Fruit fly (Drosophila melanogaster) whole organism, prepupa: ENCODE results near the gene Cyp6d4.
A peak's percentile ranks its signal among the peaks of the same experiment; 100 is the strongest.

Experiments used
- Blimp-1 ChIP-seq: fragments of 200-800 bp; sonication (Bioruptor generic); optimal IDR thresholded peaks from 3 replicates; lab custom pipeline; 2017; ENCODE audit warnings: missing biosample characterization, missing genetic modification characterization, mild to moderate bottlenecking, moderate library complexity, missing genetic modification reagents
- CG10631 ChIP-seq: fragments of 200-800 bp; sonication (Bioruptor generic); optimal IDR thresholded peaks from 2 replicates; lab custom pipeline; 2016; ENCODE audit warnings: missing biosample characterization, missing genetic modification characterization
- CG11294 ChIP-seq: fragments of 200-800 bp; sonication (Bioruptor generic); IDR thresholded peaks from 2 replicates; pipeline ENCODE4 v1.3.6; 2022; ENCODE audit warnings: missing biosample characterization, missing genetic modification characterization
- CG11762 ChIP-seq: fragments of 200-800 bp; sonication (Bioruptor generic); optimal IDR thresholded peaks from 3 replicates; lab custom pipeline; 2016; ENCODE audit warnings: missing biosample characterization, missing genetic modification characterization; ENCODE audit not compliant: insufficient read depth
- CG15336 ChIP-seq: fragments of 200-800 bp; sonication (Bioruptor generic); IDR thresholded peaks from 2 replicates; pipeline ENCODE4 v1.3.6; 2022; ENCODE audit warnings: missing biosample characterization, missing genetic modification characterization
- CG31627 ChIP-seq: fragments of 200-800 bp; sonication (Bioruptor generic); optimal IDR thresholded peaks from 3 replicates; lab custom pipeline; 2016; ENCODE audit warnings: missing biosample characterization, missing genetic modification characterization
- CG32006 ChIP-seq: fragments of 200-800 bp; sonication (Bioruptor generic); optimal IDR thresholded peaks from 3 replicates; lab custom pipeline; 2017; ENCODE audit warnings: missing biosample characterization, mild to moderate bottlenecking, missing genetic modification characterization
- CG34406 ChIP-seq: fragments of 200-800 bp; sonication (Bioruptor generic); optimal IDR thresholded peaks from 3 replicates; lab custom pipeline; 2016; ENCODE audit warnings: missing biosample characterization, missing genetic modification characterization
- CG3919 ChIP-seq: fragments of 200-800 bp; sonication (Bioruptor generic); optimal IDR thresholded peaks from 3 replicates; lab custom pipeline; 2016; ENCODE audit warnings: missing biosample characterization, missing genetic modification characterization
- CG4318 ChIP-seq: fragments of 200-800 bp; sonication (Bioruptor generic); optimal IDR thresholded peaks from 3 replicates; lab custom pipeline; 2017; ENCODE audit warnings: missing biosample characterization, mild to moderate bottlenecking, missing genetic modification characterization
- CG6163 ChIP-seq: fragments of 200-800 bp; sonication (Bioruptor generic); IDR thresholded peaks from 3 replicates; pipeline ENCODE4 v1.3.6; 2022; ENCODE audit warnings: missing biosample characterization, missing genetic modification characterization
- CG6276 ChIP-seq: fragments of 200-800 bp; sonication (Bioruptor generic); optimal IDR thresholded peaks from 2 replicates; lab custom pipeline; 2017; ENCODE audit warnings: missing biosample characterization, mild to moderate bottlenecking, missing genetic modification characterization
- CG6792 ChIP-seq: fragments of 200-800 bp; sonication (Bioruptor generic); optimal IDR thresholded peaks from 3 replicates; lab custom pipeline; 2016; ENCODE audit warnings: missing biosample characterization, missing genetic modification characterization
- CG6808 ChIP-seq: fragments of 200-800 bp; sonication (Bioruptor generic); optimal IDR thresholded peaks from 3 replicates; lab custom pipeline; 2017; ENCODE audit warnings: missing biosample characterization, missing genetic modification characterization, mild to moderate bottlenecking, moderate library complexity, missing genetic modification reagents
- CG6854 ChIP-seq: fragments of 200-800 bp; sonication (Bioruptor generic); optimal IDR thresholded peaks from 2 replicates; lab custom pipeline; 2017; ENCODE audit warnings: missing biosample characterization, mild to moderate bottlenecking, missing genetic modification characterization
- CG7368 ChIP-seq: fragments of 200-800 bp; sonication (Bioruptor generic); optimal IDR thresholded peaks from 3 replicates; lab custom pipeline; 2016; ENCODE audit warnings: missing biosample characterization, missing genetic modification characterization
- CG8119 ChIP-seq: fragments of 200-800 bp; sonication (Bioruptor generic); IDR thresholded peaks from 3 replicates; pipeline ENCODE4 v1.3.6; 2022; ENCODE audit warnings: missing biosample characterization, missing genetic modification characterization
- CG8319 ChIP-seq: fragments of 200-800 bp; sonication (Bioruptor generic); optimal IDR thresholded peaks from 3 replicates; lab custom pipeline; 2016; ENCODE audit warnings: missing biosample characterization, missing genetic modification characterization
- CG8632 ChIP-seq: fragments of 200-800 bp; sonication (Bioruptor generic); optimal IDR thresholded peaks from 3 replicates; lab custom pipeline; 2016; ENCODE audit warnings: missing biosample characterization, missing genetic modification characterization
- CG9139 ChIP-seq: fragments of 200-800 bp; sonication (Bioruptor generic); optimal IDR thresholded peaks from 3 replicates; lab custom pipeline; 2017; ENCODE audit warnings: missing biosample characterization, mild to moderate bottlenecking, missing genetic modification characterization
- Eip75B ChIP-seq: fragments of 200-800 bp; sonication (Bioruptor generic); optimal IDR thresholded peaks from 3 replicates; lab custom pipeline; 2016; ENCODE audit warnings: missing biosample characterization, missing genetic modification characterization
- Eip78C ChIP-seq: fragments of 200-800 bp; sonication (Bioruptor generic); peaks from one replicate; lab custom pipeline; 2016; ENCODE audit warnings: missing biosample characterization, missing genetic modification characterization
- Ets21C ChIP-seq: fragments of 200-800 bp; sonication (Bioruptor generic); optimal IDR thresholded peaks from 3 replicates; lab custom pipeline; 2016; ENCODE audit warnings: missing biosample characterization, missing genetic modification characterization
- Gug ChIP-seq: fragments of 200-800 bp; sonication (Bioruptor generic); IDR thresholded peaks from 2 replicates; pipeline ENCODE4 v1.3.6; 2022; ENCODE audit warnings: missing biosample characterization, missing genetic modification characterization
- Hr38 ChIP-seq: sonication (Bioruptor generic); optimal IDR thresholded peaks from 2 replicates; lab custom pipeline; 2016; ENCODE audit warnings: missing biosample characterization, missing genetic modification characterization
- Hr39 ChIP-seq: fragments of 200-800 bp; sonication (Bioruptor generic); optimal IDR thresholded peaks from 2 replicates; lab custom pipeline; 2016; ENCODE audit warnings: missing biosample characterization, missing genetic modification characterization
- Hr4 ChIP-seq: fragments of 200-800 bp; sonication (Bioruptor generic); optimal IDR thresholded peaks from 3 replicates; lab custom pipeline; 2016; ENCODE audit warnings: missing biosample characterization, missing genetic modification characterization
- Lpt ChIP-seq: fragments of 200-800 bp; sonication (Bioruptor generic); optimal IDR thresholded peaks from 3 replicates; lab custom pipeline; 2016; ENCODE audit warnings: missing biosample characterization, missing genetic modification characterization
- OdsH ChIP-seq: fragments of 200-800 bp; sonication (Bioruptor generic); optimal IDR thresholded peaks from 3 replicates; lab custom pipeline; 2016; ENCODE audit warnings: missing biosample characterization, missing genetic modification characterization
- Smox ChIP-seq: fragments of 200-800 bp; sonication (Bioruptor generic); optimal IDR thresholded peaks from 3 replicates; lab custom pipeline; 2016; ENCODE audit warnings: missing biosample characterization, missing genetic modification characterization
- Sox14 ChIP-seq: fragments of 200-800 bp; sonication (Bioruptor generic); optimal IDR thresholded peaks from 3 replicates; lab custom pipeline; 2016; ENCODE audit warnings: missing biosample characterization, missing genetic modification characterization
- achi ChIP-seq: fragments of 200-800 bp; sonication (Bioruptor generic); optimal IDR thresholded peaks from 3 replicates; lab custom pipeline; 2016; ENCODE audit warnings: missing biosample characterization, missing genetic modification characterization
- acj6 ChIP-seq: fragments of 200-800 bp; sonication (Bioruptor generic); optimal IDR thresholded peaks from 3 replicates; lab custom pipeline; 2016; ENCODE audit warnings: missing biosample characterization, missing genetic modification characterization
- cyc ChIP-seq: fragments of 200-800 bp; sonication (Bioruptor generic); optimal IDR thresholded peaks from 3 replicates; lab custom pipeline; 2016; ENCODE audit warnings: missing biosample characterization, missing genetic modification characterization
- dac ChIP-seq: fragments of 200-800 bp; sonication (Bioruptor generic); optimal IDR thresholded peaks from 2 replicates; lab custom pipeline; 2017; ENCODE audit warnings: missing biosample characterization, mild to moderate bottlenecking, missing genetic modification characterization
- dsx ChIP-seq: fragments of 200-800 bp; optimal IDR thresholded peaks from 3 replicates; lab custom pipeline; 2019; ENCODE audit warnings: missing biosample characterization, mild to moderate bottlenecking, missing genetic modification characterization, moderate library complexity; ENCODE audit not compliant: poor library complexity, severe bottlenecking
- eg ChIP-seq: fragments of 200-800 bp; sonication (Bioruptor generic); IDR thresholded peaks from 3 replicates; pipeline ENCODE4 v1.3.6; 2022; ENCODE audit warnings: missing biosample characterization, missing genetic modification characterization
- fd59A ChIP-seq: fragments of 200-800 bp; sonication (Bioruptor generic); optimal IDR thresholded peaks from 2 replicates; lab custom pipeline; 2017; ENCODE audit warnings: missing biosample characterization, mild to moderate bottlenecking, missing genetic modification characterization, missing genetic modification reagents
- fd85E ChIP-seq: fragments of 200-800 bp; sonication (Bioruptor generic); optimal IDR thresholded peaks from 3 replicates; lab custom pipeline; 2016; ENCODE audit warnings: missing biosample characterization, missing genetic modification characterization
- lz ChIP-seq: fragments of 200-800 bp; sonication (Bioruptor generic); optimal IDR thresholded peaks from 3 replicates; lab custom pipeline; 2016; ENCODE audit warnings: missing biosample characterization, missing genetic modification characterization
- net ChIP-seq: fragments of 200-800 bp; sonication (Bioruptor generic); optimal IDR thresholded peaks from 3 replicates; lab custom pipeline; 2016; ENCODE audit warnings: missing biosample characterization, missing genetic modification characterization
- pdm3 ChIP-seq: fragments of 200-800 bp; sonication (Bioruptor generic); optimal IDR thresholded peaks from 3 replicates; lab custom pipeline; 2016; ENCODE audit warnings: missing biosample characterization, missing genetic modification characterization
- salr ChIP-seq, 2 experiments: fragments of 200-800 bp; sonication (Bioruptor generic); optimal IDR thresholded peaks; 3 replicates each; lab custom pipeline; 2016 to 2018; ENCODE audit warnings: missing biosample characterization in 2 of 2, missing genetic modification characterization in 2 of 2, mild to moderate bottlenecking in 1 of 2
- spab ChIP-seq: fragments of 200-800 bp; sonication (Bioruptor generic); optimal IDR thresholded peaks from 2 replicates; lab custom pipeline; 2017; ENCODE audit warnings: missing biosample characterization, mild to moderate bottlenecking, missing genetic modification characterization, missing genetic modification reagents
- ss ChIP-seq, 2 experiments: fragments of 200-800 bp; sonication (Bioruptor generic); optimal IDR thresholded peaks; 2 replicates in 1 of 2; 3 replicates in 1 of 2; lab custom pipeline; 2017 to 2018; ENCODE audit warnings: mild to moderate bottlenecking in 2 of 2, missing biosample characterization in 2 of 2, missing genetic modification characterization in 2 of 2, moderate library complexity in 1 of 2
- topi ChIP-seq: fragments of 200-800 bp; sonication (Bioruptor generic); optimal IDR thresholded peaks from 3 replicates; lab custom pipeline; 2016; ENCODE audit warnings: missing biosample characterization, missing genetic modification characterization
- vri ChIP-seq: fragments of 200-800 bp; sonication (Bioruptor generic); optimal IDR thresholded peaks from 3 replicates; lab custom pipeline; 2016; ENCODE audit warnings: missing biosample characterization, mild to moderate bottlenecking, missing genetic modification characterization

The Cyp6d4 gene

DNA sequence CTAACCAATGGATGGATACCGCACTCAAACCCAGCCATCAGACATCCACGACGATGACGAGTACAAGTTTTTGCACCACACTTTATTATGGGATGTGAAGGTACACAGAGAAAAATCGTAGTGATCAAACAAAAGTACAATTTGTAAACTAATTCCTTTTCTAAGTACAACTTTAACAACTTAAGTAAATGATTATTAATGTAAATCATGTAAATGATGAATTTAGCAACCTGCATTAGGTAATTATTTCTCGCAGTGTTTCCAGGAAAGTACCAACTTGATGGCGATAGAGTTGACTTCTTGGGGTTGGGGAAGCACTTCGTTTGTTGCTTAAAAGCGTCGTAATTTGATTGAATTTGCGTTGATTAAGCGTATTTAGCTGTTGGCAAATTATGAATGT is 35.0 kb upstream of the Cyp6d4 start (continued):
- TF ChIP-seq achi (GFP tag; lab: Kevin White, UChicago) (peak; percentile 75), Ets21C (GFP tag; lab: Kevin White, UChicago) (no peak), Smox (peak; percentile 22), Blimp-1 (no peak), Gug (GFP tag; lab: Robert Waterston, UW) (no peak), dsx (GFP tag; lab: Kevin White, UChicago) (no peak), CG4318 (GFP tag; lab: Kevin White, UChicago) (peak; percentile 62), ss (GFP tag; optimal IDR thresholded peaks at IDR 0.05; lab: Kevin White, UChicago) (no peak), CG6808 (GFP tag; lab: Kevin White, UChicago) (no peak), dac (GFP tag; lab: Kevin White, UChicago) (no peak), CG8119 (GFP tag; lab: Robert Waterston, UW) (peak; percentile 90), CG8319 (GFP tag; lab: Kevin White, UChicago) (no peak), cyc (GFP tag; lab: Kevin White, UChicago) (no peak), CG9139 (GFP tag; lab: Kevin White, UChicago) (no peak), CG11762 (GFP tag; lab: Kevin White, UChicago) (no peak)

DNA sequence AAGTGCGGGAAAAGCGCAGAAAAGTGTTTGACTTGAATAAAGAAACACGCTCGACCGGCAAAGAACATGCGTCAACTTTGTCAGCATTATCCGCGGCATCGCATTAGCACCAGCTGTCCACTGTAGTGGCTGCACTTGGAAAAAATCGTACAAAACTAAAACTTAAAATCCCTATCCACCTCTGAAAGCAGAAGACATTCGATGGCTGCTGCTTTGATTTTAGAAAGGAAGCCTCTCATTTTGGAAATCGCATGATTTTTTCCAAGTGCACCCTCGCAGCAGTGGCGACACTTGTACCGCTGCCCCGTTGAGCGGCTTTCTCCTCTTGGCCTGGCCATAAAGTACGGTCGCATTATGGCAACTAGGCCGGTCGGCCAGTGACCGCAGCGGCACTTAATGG is 33.8 kb upstream of the Cyp6d4 start:
- TF ChIP-seq CG8632 (GFP tag; lab: Kevin White, UChicago), result peak; percentile 26
- peak; percentile 67 for TF ChIP-seq CG3919
- TF ChIP-seq CG11294, result peak; percentile 65
- peak in 1 of 2 experiments; percentile 69 for TF ChIP-seq salr (GFP tag; optimal IDR thresholded peaks at IDR 0.05; lab: Kevin White, UChicago)
- TF ChIP-seq OdsH (GFP tag; lab: Kevin White, UChicago), result peak; percentile 75
- peak; percentile 94 for TF ChIP-seq CG32006 (GFP tag; lab: Kevin White, UChicago)
- TF ChIP-seq Hr39 (GFP tag; lab: Kevin White, UChicago), result peak; percentile 13
- peak; percentile 70 for TF ChIP-seq achi (GFP tag; lab: Kevin White, UChicago)
- peak; percentile 71 for TF ChIP-seq CG6276 (GFP tag; lab: Kevin White, UChicago)
- no peak for TF ChIP-seq Ets21C (GFP tag; lab: Kevin White, UChicago)
- peak; percentile 83 for TF ChIP-seq eg (GFP tag; lab: Robert Waterston, UW)
- peak; percentile 38 for TF ChIP-seq CG34406
- peak; percentile 86 for TF ChIP-seq CG4318 (GFP tag; lab: Kevin White, UChicago)
- TF ChIP-seq CG6854 (GFP tag; lab: Kevin White, UChicago), result no peak
- peak; percentile 84 for TF ChIP-seq CG6163 (GFP tag; lab: Robert Waterston, UW)
- TF ChIP-seq Eip78C (GFP tag; lab: Kevin White, UChicago), result peak; percentile 87
- TF ChIP-seq spab (GFP tag; lab: Kevin White, UChicago), result no peak
- TF ChIP-seq CG11762 (GFP tag; lab: Kevin White, UChicago), result peak; percentile 5
- peak; percentile 87 for TF ChIP-seq dac (GFP tag; lab: Kevin White, UChicago)
- peak; percentile 20 for TF ChIP-seq Eip75B (GFP tag; lab: Kevin White, UChicago)
- TF ChIP-seq dsx (GFP tag; lab: Kevin White, UChicago), result no peak
- peak; percentile 49 for TF ChIP-seq CG6792 (GFP tag; lab: Kevin White, UChicago)
- TF ChIP-seq fd59A (GFP tag; lab: Kevin White, UChicago), result peak; percentile 12
- TF ChIP-seq CG10631 (GFP tag; lab: Kevin White, UChicago), result peak; percentile 56
- TF ChIP-seq CG7368 (GFP tag; lab: Kevin White, UChicago), result peak; percentile 48
- peak; percentile 66 for TF ChIP-seq acj6 (GFP tag; lab: Kevin White, UChicago)
- no peak for TF ChIP-seq Smox
- peak; percentile 90 for TF ChIP-seq CG15336
- peak; percentile 1 for TF ChIP-seq topi (GFP tag; lab: Kevin White, UChicago)
- TF ChIP-seq CG31627 (GFP tag; lab: Kevin White, UChicago), result peak; percentile 30
- TF ChIP-seq vri, result no peak
- TF ChIP-seq Lpt (GFP tag; lab: Kevin White, UChicago), result peak; percentile 61
- peak; percentile 10 for TF ChIP-seq lz (GFP tag; lab: Kevin White, UChicago)
- TF ChIP-seq Sox14 (GFP tag; lab: Kevin White, UChicago), result peak; percentile 59
- TF ChIP-seq CG8319 (GFP tag; lab: Kevin White, UChicago), result no peak
- TF ChIP-seq fd85E (GFP tag; lab: Kevin White, UChicago), result no peak
- TF ChIP-seq pdm3 (GFP tag; lab: Kevin White, UChicago), result peak; percentile 77
- peak; percentile 92 for TF ChIP-seq CG8119 (GFP tag; lab: Robert Waterston, UW)
- peak; percentile 92 for TF ChIP-seq Hr4
- no peak for TF ChIP-seq Hr38 (GFP tag; lab: Kevin White, UChicago)
- TF ChIP-seq net (GFP tag; lab: Kevin White, UChicago), result peak; percentile 75
- TF ChIP-seq Gug (GFP tag; lab: Robert Waterston, UW), result peak; percentile 76
